Worm (Caenorhabditis elegans): Measurements from ENCODE around the gene F56C9.3.

DNA sequence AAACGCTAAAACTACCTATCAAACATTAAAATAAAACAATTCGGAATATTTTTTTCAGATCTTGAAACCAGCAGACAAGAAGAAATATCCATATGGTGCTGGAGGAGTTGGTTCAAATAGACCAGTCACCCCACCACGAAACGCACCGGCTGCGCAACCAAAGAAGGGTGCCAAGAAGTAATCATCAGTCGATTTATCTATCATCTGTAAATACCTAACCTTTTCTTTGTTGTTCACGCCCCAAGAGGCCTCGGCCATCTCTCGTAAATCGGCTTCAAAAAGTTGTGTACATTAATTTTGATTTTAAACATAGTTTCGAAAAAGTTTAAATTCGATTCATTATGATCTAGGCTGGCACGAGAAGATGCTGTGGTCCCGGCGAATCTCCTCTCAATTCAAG lies 26.9 kb downstream of the F56C9.3 start:
- no peak for TF ChIP-seq dao-5 (tag; optimal IDR thresholded peaks at IDR 0.05)
- no peak for TF ChIP-seq him-1 (tag; optimal IDR thresholded peaks at IDR 0.05)
- TF ChIP-seq W03F9.2 (tag; optimal IDR thresholded peaks at IDR 0.05), result no peak
